Worm (Caenorhabditis elegans): ENCODE measurements around the gene ZK1248.19.

ZK1248.19 gene

ce11 chrII:5841053-5841547, 1.9 kb upstream of the ZK1248.19 start, which contains the start of gene lec-5:
lec-5 (minus strand) TSS chrII:5841103.
- TF ChIP-seq ama-1 (optimal IDR thresholded peaks at IDR 0.05) (no peak), rnt-1 (tag; optimal IDR thresholded peaks at IDR 0.05) (peak; percentile 54), ceh-2 (tag; optimal IDR thresholded peaks at IDR 0.05) (no peak), ceh-18 (tag; optimal IDR thresholded peaks at IDR 0.05) (peak; percentile 68)

- no peak for TF ChIP-seq unc-3 (GFP tag; conservative IDR thresholded peaks at IDR 0.05)
- TF ChIP-seq unc-3 (tag; optimal IDR thresholded peaks at IDR 0.05): no peak
- TF ChIP-seq ceh-31 (tag; optimal IDR thresholded peaks at IDR 0.05): no peak
- TF ChIP-seq unc-55 (GFP tag; optimal IDR thresholded peaks at IDR 0.05): no peak
- TF ChIP-seq ceh-34 (tag; optimal IDR thresholded peaks at IDR 0.05): no peak
- TF ChIP-seq dmd-4 (tag; optimal IDR thresholded peaks at IDR 0.05; ENCODE audit: borderline replicate concordance): no peak
Observed at ce11 chrII:5838453-5838852, 761 bp downstream of the ZK1248.19 start, which contains the start of gene ZK1248.15. ZK1248.15 (minus strand) TSS chrII:5838553.

ce11 chrII:5836153-5836719, 3.0 kb downstream of the ZK1248.19 start, which contains the start of gene fzo-1:
fzo-1 (minus strand) TSS chrII:5836203.
- TF ChIP-seq hlh-6 (tag; optimal IDR thresholded peaks at IDR 0.05) (no peak), ceh-2 (tag; optimal IDR thresholded peaks at IDR 0.05) (peak; percentile 97), hlh-30 (tag; optimal IDR thresholded peaks at IDR 0.05; ENCODE audit: insufficient read depth) (no peak), tbx-2 (tag; optimal IDR thresholded peaks at IDR 0.05) (peak; percentile 95), tbx-7 (tag; optimal IDR thresholded peaks at IDR 0.05) (peak; percentile 97), eyg-1 (tag; optimal IDR thresholded peaks at IDR 0.05) (peak; percentile 67), K02D7.2 (tag; optimal IDR thresholded peaks at IDR 0.05) (no peak), gmeb-2 (tag; optimal IDR thresholded peaks at IDR 0.05) (peak; percentile 42), odd-2 (tag; optimal IDR thresholded peaks at IDR 0.05) (no peak), ceh-31 (tag; optimal IDR thresholded peaks at IDR 0.05) (peak; percentile 99), pros-1 (tag; optimal IDR thresholded peaks at IDR 0.05) (no peak), syd-9 (tag; optimal IDR thresholded peaks at IDR 0.05) (peak; percentile 16), elt-4 (tag; optimal IDR thresholded peaks at IDR 0.05) (no peak), lin-11 (tag; optimal IDR thresholded peaks at IDR 0.05) (no peak), unc-55 (GFP tag; optimal IDR thresholded peaks at IDR 0.05) (no peak), pqm-1 (tag; optimal IDR thresholded peaks at IDR 0.05) (peak; percentile 74), pha-4 (tag; optimal IDR thresholded peaks at IDR 0.05) (no peak), hlh-15 (tag; optimal IDR thresholded peaks at IDR 0.05) (peak; percentile 60), zip-5 (tag; optimal IDR thresholded peaks at IDR 0.05) (peak; percentile 96), unc-42 (tag; optimal IDR thresholded peaks at IDR 0.05) (peak; percentile 71), nhr-11 (tag; optimal IDR thresholded peaks at IDR 0.05) (no peak), ceh-18 (tag; optimal IDR thresholded peaks at IDR 0.05) (peak; percentile 28), pax-1 (tag; optimal IDR thresholded peaks at IDR 0.05) (peak; percentile 49), F13H6.1 (tag; optimal IDR thresholded peaks at IDR 0.05) (peak; percentile 80), Y22D7AL.16 (tag; optimal IDR thresholded peaks at IDR 0.05) (no peak), nfya-1 (tag; optimal IDR thresholded peaks at IDR 0.05) (no peak), T23F11.4 (GFP tag; optimal IDR thresholded peaks at IDR 0.05) (no peak), ceh-34 (tag; optimal IDR thresholded peaks at IDR 0.05) (peak; percentile 75), rnt-1 (tag; optimal IDR thresholded peaks at IDR 0.05) (peak; percentile 59), ama-1 (optimal IDR thresholded peaks at IDR 0.05) (no peak), ceh-9 (tag; optimal IDR thresholded peaks at IDR 0.05) (no peak), che-1 (tag; optimal IDR thresholded peaks at IDR 0.05) (no peak), nhr-232 (tag; optimal IDR thresholded peaks at IDR 0.05) (no peak), pat-9 (tag; optimal IDR thresholded peaks at IDR 0.05) (no peak), ahr-1 (tag; optimal IDR thresholded peaks at IDR 0.05) (peak; percentile 81), C38D4.7 (GFP tag; optimal IDR thresholded peaks at IDR 0.05) (no peak), sdc-2 (tag; optimal IDR thresholded peaks at IDR 0.05) (peak; percentile 68), ceh-24 (tag; optimal IDR thresholded peaks at IDR 0.05) (peak; percentile 35), sox-2 (GFP tag; IDR thresholded peaks at IDR 0.05) (no peak), hlh-8 (tag; optimal IDR thresholded peaks at IDR 0.05) (peak; percentile 92), ceh-22 (tag; optimal IDR thresholded peaks at IDR 0.05) (no peak), unc-86 (tag; optimal IDR thresholded peaks at IDR 0.05) (peak; percentile 15), K09A11.1 (tag; optimal IDR thresholded peaks at IDR 0.05; ENCODE audit: insufficient read depth) (no peak), ceh-14 (tag; optimal IDR thresholded peaks at IDR 0.05) (peak; percentile 88), ets-4 (tag; optimal IDR thresholded peaks at IDR 0.05) (peak; percentile 92)

Data from whole organism, late embryonic.